Worm (Caenorhabditis elegans) whole organism, L3 larva: Measurements from ENCODE around the gene lec-1.

Experiments
- ceh-82 ChIP-seq: fragments of 150-350 bp; optimal IDR thresholded peaks from 2 replicates; lab custom pipeline; 2014; ENCODE audit warnings: missing biosample characterization, missing genetic modification characterization
- daf-12 ChIP-seq: fragments of 150-350 bp; optimal IDR thresholded peaks from 2 replicates; lab custom pipeline; 2014; ENCODE audit warnings: missing biosample characterization, missing genetic modification reagents, missing genetic modification characterization
- fos-1 ChIP-seq: fragments of 150-350 bp; optimal IDR thresholded peaks from 2 replicates; lab custom pipeline; 2014; ENCODE audit warnings: missing biosample characterization, missing genetic modification characterization
- hmg-11 ChIP-seq: sonication (generic microtip); optimal IDR thresholded peaks from 2 replicates; lab custom pipeline; 2016; ENCODE audit warnings: missing genetic modification characterization, missing compliant biosample characterization
- jun-1 ChIP-seq: fragments of 150-350 bp; optimal IDR thresholded peaks from 2 replicates; lab custom pipeline; 2014; ENCODE audit warnings: missing biosample characterization, missing genetic modification reagents, missing genetic modification characterization
- lin-39 ChIP-seq: fragments of 150-350 bp; optimal IDR thresholded peaks from 2 replicates; lab custom pipeline; 2018; ENCODE audit warnings: missing biosample characterization, missing genetic modification reagents, missing genetic modification characterization
- mml-1 ChIP-seq: fragments of 150-350 bp; sonication (generic microtip); optimal IDR thresholded peaks from 3 replicates; lab custom pipeline; 2014; ENCODE audit warnings: missing biosample characterization, missing genetic modification characterization
- nhr-11 ChIP-seq: fragments of 150-350 bp; optimal IDR thresholded peaks from 2 replicates; lab custom pipeline; 2014; ENCODE audit warnings: missing biosample characterization, missing genetic modification characterization
- nhr-237 ChIP-seq: fragments of 150-350 bp; optimal IDR thresholded peaks from 2 replicates; lab custom pipeline; 2014; ENCODE audit warnings: missing biosample characterization, missing genetic modification characterization
- nhr-77 ChIP-seq: fragments of 150-350 bp; optimal IDR thresholded peaks from 2 replicates; lab custom pipeline; 2014; ENCODE audit warnings: missing biosample characterization, missing genetic modification characterization
- pqm-1 ChIP-seq: fragments of 150-350 bp; optimal IDR thresholded peaks from 2 replicates; lab custom pipeline; 2017; ENCODE audit warnings: missing biosample characterization, missing genetic modification characterization, inconsistent platforms
- skn-1 ChIP-seq: fragments of 150-350 bp; optimal IDR thresholded peaks from 2 replicates; lab custom pipeline; 2014; ENCODE audit warnings: missing biosample characterization, missing genetic modification characterization
- unc-62 ChIP-seq: fragments of 150-350 bp; sonication (generic microtip); optimal IDR thresholded peaks from 4 replicates; lab custom pipeline; 2014; ENCODE audit warnings: missing biosample characterization, missing genetic modification reagents, missing genetic modification characterization
- ztf-11 ChIP-seq: fragments of 150-350 bp; optimal IDR thresholded peaks from 2 replicates; lab custom pipeline; 2014; ENCODE audit warnings: missing biosample characterization, missing genetic modification characterization

lec-1 gene

ce11 chrII:13248886-13249285, 53.5 kb downstream of the lec-1 start, which contains the start of gene F15D4.6:
TSS of gene F15D4.6 (plus strand) at chrII:13249186.
- TF ChIP-seq nhr-11 (tag; lab: Kevin White, UChicago) = no peak
- no peak for TF ChIP-seq skn-1 (tag; lab: Kevin White, UChicago)
- no peak for TF ChIP-seq ztf-11
- no peak for TF ChIP-seq jun-1 (tag; lab: Kevin White, UChicago)
- no peak for TF ChIP-seq hmg-11 (tag; lab: Kevin White, UChicago)
- TF ChIP-seq mml-1 = no peak
- TF ChIP-seq daf-12 (tag; lab: Kevin White, UChicago) = no peak
- no peak for TF ChIP-seq lin-39
- no peak for TF ChIP-seq ceh-82 (tag; lab: Kevin White, UChicago)
- TF ChIP-seq nhr-237 (tag; lab: Kevin White, UChicago) = no peak
- no peak for TF ChIP-seq nhr-77 (tag; lab: Kevin White, UChicago)
- TF ChIP-seq pqm-1 = no peak
- TF ChIP-seq unc-62 (GFP tag; lab: Kevin White, UChicago) = no peak
- TF ChIP-seq fos-1 (tag; lab: Kevin White, UChicago) = no peak
- TF ChIP-seq, all 47 proteins: peak for 0
